Fruit fly (Drosophila melanogaster) whole organism, embryonic: ENCODE results near the gene Scm.

Experiments
- Adf1 ChIP-seq: fragments of 200-800 bp; sonication (Bioruptor generic); IDR thresholded peaks from 2 replicates; pipeline ENCODE4 v1.3.6; 2022; ENCODE audit warnings: missing biosample characterization, missing genetic modification characterization
- Bgb ChIP-seq: fragments of 200-800 bp; sonication (Bioruptor generic); IDR thresholded peaks from 2 replicates; pipeline ENCODE4 v1.3.6; 2022; ENCODE audit warnings: missing biosample characterization, missing genetic modification characterization; ENCODE audit not compliant: partially characterized antibody
- CG10267 ChIP-seq: fragments of 200-800 bp; sonication (Bioruptor generic); optimal IDR thresholded peaks from 2 replicates; lab custom pipeline; 2018; ENCODE audit warnings: missing biosample characterization, mild to moderate bottlenecking, missing genetic modification characterization, moderate library complexity
- CG10543 ChIP-seq: fragments of 200-800 bp; sonication (Bioruptor generic); optimal IDR thresholded peaks from 3 replicates; lab custom pipeline; 2017; ENCODE audit warnings: missing biosample characterization, mild to moderate bottlenecking, missing genetic modification characterization, moderate library complexity
- CG12071 ChIP-seq: fragments of 200-800 bp; sonication (Bioruptor generic); optimal IDR thresholded peaks from 3 replicates; lab custom pipeline; 2018; ENCODE audit warnings: missing biosample characterization, mild to moderate bottlenecking, missing genetic modification characterization
- CG12659 ChIP-seq: fragments of 200-800 bp; sonication (Bioruptor generic); optimal IDR thresholded peaks from 3 replicates; lab custom pipeline; 2017; ENCODE audit warnings: mild to moderate bottlenecking, missing biosample characterization, missing genetic modification reagents, missing genetic modification characterization
- CG13894 ChIP-seq: fragments of 200-800 bp; sonication (Bioruptor generic); optimal IDR thresholded peaks from 3 replicates; lab custom pipeline; 2018; ENCODE audit warnings: missing biosample characterization, mild to moderate bottlenecking, missing genetic modification characterization, moderate library complexity
- CG14441 ChIP-seq: fragments of 200-800 bp; sonication (Bioruptor generic); IDR thresholded peaks from 2 replicates; pipeline ENCODE4 v1.3.6; 2022; ENCODE audit warnings: missing biosample characterization, missing genetic modification characterization
- CG16779 ChIP-seq: fragments of 200-800 bp; sonication (Bioruptor generic); IDR thresholded peaks from 2 replicates; pipeline ENCODE4 v1.3.6; 2022; ENCODE audit warnings: missing biosample characterization, missing genetic modification characterization
- CG17328 ChIP-seq: fragments of 200-800 bp; sonication (Bioruptor generic); IDR thresholded peaks from 2 replicates; pipeline ENCODE4 v1.3.6; 2022; ENCODE audit warnings: missing biosample characterization, missing genetic modification characterization
- CG2678 ChIP-seq: fragments of 200-800 bp; sonication (Bioruptor generic); optimal IDR thresholded peaks from 3 replicates; lab custom pipeline; 2019; ENCODE audit warnings: missing biosample characterization, mild to moderate bottlenecking, missing genetic modification characterization, moderate library complexity
- CG34376 ChIP-seq: fragments of 200-800 bp; sonication (Bioruptor generic); optimal IDR thresholded peaks from 2 replicates; lab custom pipeline; 2018; ENCODE audit warnings: missing biosample characterization, mild to moderate bottlenecking, missing genetic modification characterization
- CG5245 ChIP-seq: fragments of 200-800 bp; sonication (Bioruptor generic); optimal IDR thresholded peaks from 3 replicates; lab custom pipeline; 2016; ENCODE audit warnings: missing biosample characterization, missing genetic modification characterization
- CG6175 ChIP-seq: fragments of 200-800 bp; sonication (Bioruptor generic); IDR thresholded peaks from 3 replicates; pipeline ENCODE4 v1.3.6; 2022; ENCODE audit warnings: missing biosample characterization, missing genetic modification characterization
- CG6765 ChIP-seq: fragments of 200-800 bp; sonication (Bioruptor generic); optimal IDR thresholded peaks from 3 replicates; lab custom pipeline; 2017; ENCODE audit warnings: missing biosample characterization, mild to moderate bottlenecking, missing genetic modification characterization
- CG7372 ChIP-seq: fragments of 200-800 bp; sonication (Bioruptor generic); IDR thresholded peaks from 2 replicates; pipeline ENCODE4 v1.3.6; 2022; ENCODE audit warnings: missing biosample characterization, missing genetic modification characterization
- CG7839 ChIP-seq: fragments of 200-800 bp; sonication (Bioruptor generic); optimal IDR thresholded peaks from 3 replicates; lab custom pipeline; 2018; ENCODE audit warnings: missing biosample characterization, mild to moderate bottlenecking, missing genetic modification characterization, moderate library complexity
- CG9727 ChIP-seq: fragments of 200-800 bp; sonication (Bioruptor generic); optimal IDR thresholded peaks from 3 replicates; lab custom pipeline; 2017; ENCODE audit warnings: missing biosample characterization, mild to moderate bottlenecking, missing genetic modification characterization
- CG9876 ChIP-seq: fragments of 200-800 bp; sonication (Bioruptor generic); optimal IDR thresholded peaks from 2 replicates; lab custom pipeline; 2016; ENCODE audit warnings: missing biosample characterization, missing genetic modification characterization
- CTCF ChIP-seq: fragments of 200-800 bp; sonication (Bioruptor generic); optimal IDR thresholded peaks from 2 replicates; lab custom pipeline; 2017; ENCODE audit warnings: missing biosample characterization, mild to moderate bottlenecking, missing genetic modification characterization, moderate library complexity
- GATAe ChIP-seq: fragments of 200-800 bp; sonication (Bioruptor generic); conservative IDR thresholded peaks from 2 replicates; pipeline ENCODE4 v1.3.6; 2022; ENCODE audit warnings: missing biosample characterization, missing genetic modification characterization
- Hey ChIP-seq: fragments of 200-800 bp; sonication (Bioruptor generic); optimal IDR thresholded peaks from 3 replicates; lab custom pipeline; 2018; ENCODE audit warnings: missing biosample characterization, mild to moderate bottlenecking, missing genetic modification characterization
- Hmr ChIP-seq: fragments of 200-800 bp; sonication (Bioruptor generic); optimal IDR thresholded peaks from 3 replicates; lab custom pipeline; 2017; ENCODE audit warnings: mild to moderate bottlenecking, missing biosample characterization, missing genetic modification reagents, missing genetic modification characterization
- Max ChIP-seq: fragments of 200-800 bp; sonication (Bioruptor generic); optimal IDR thresholded peaks from 2 replicates; lab custom pipeline; 2016; ENCODE audit warnings: missing biosample characterization, mild to moderate bottlenecking, missing genetic modification characterization
- Med ChIP-seq: fragments of 200-800 bp; sonication (Bioruptor generic); peaks from one replicate; lab custom pipeline; 2016; ENCODE audit warnings: missing biosample characterization, missing genetic modification characterization, mild to moderate bottlenecking, inconsistent platforms, moderate library complexity
- Nf-YC ChIP-seq: fragments of 200-800 bp; optimal IDR thresholded peaks from 3 replicates; lab custom pipeline; 2019; ENCODE audit warnings: missing biosample characterization, mild to moderate bottlenecking, missing genetic modification characterization, moderate library complexity
- Pdp1 ChIP-seq, 2 experiments: fragments of 200-800 bp; sonication (Bioruptor generic); optimal IDR thresholded peaks; 3 replicates each; lab custom pipeline; 2016; ENCODE audit warnings: missing biosample characterization in 2 of 2, missing genetic modification characterization in 2 of 2, mild to moderate bottlenecking in 1 of 2, moderate library complexity in 1 of 2
- Poxn ChIP-seq: fragments of 200-800 bp; sonication (Bioruptor generic); IDR thresholded peaks from 2 replicates; pipeline ENCODE4 v1.3.6; 2022; ENCODE audit warnings: missing biosample characterization, missing genetic modification characterization
- Vsx1 ChIP-seq: fragments of 200-800 bp; sonication (Bioruptor generic); optimal IDR thresholded peaks from 2 replicates; lab custom pipeline; 2017; ENCODE audit warnings: missing biosample characterization, mild to moderate bottlenecking, missing genetic modification characterization, missing genetic modification reagents
- cg ChIP-seq: fragments of 200-800 bp; sonication (Bioruptor generic); optimal IDR thresholded peaks from 3 replicates; lab custom pipeline; 2019; ENCODE audit warnings: missing biosample characterization, mild to moderate bottlenecking, missing genetic modification characterization, moderate library complexity
- chif ChIP-seq, 2 experiments: fragments of 200-800 bp; sonication (Bioruptor generic); optimal IDR thresholded peaks; 3 replicates each; lab custom pipeline; 2016; ENCODE audit warnings: missing biosample characterization in 2 of 2, missing genetic modification characterization in 2 of 2
- cwo ChIP-seq: fragments of 200-800 bp; sonication (Bioruptor generic); optimal IDR thresholded peaks from 3 replicates; lab custom pipeline; 2017; ENCODE audit warnings: missing biosample characterization, missing genetic modification characterization, mild to moderate bottlenecking, moderate library complexity, missing genetic modification reagents
- da ChIP-seq: fragments of 200-800 bp; sonication (Bioruptor generic); optimal IDR thresholded peaks from 2 replicates; lab custom pipeline; 2016; ENCODE audit warnings: missing biosample characterization, missing genetic modification characterization
- dan ChIP-seq: fragments of 200-800 bp; sonication (Bioruptor generic); IDR thresholded peaks from 2 replicates; pipeline ENCODE4 v1.3.6; 2022; ENCODE audit warnings: missing biosample characterization, missing genetic modification characterization
- disco-r ChIP-seq: fragments of 200-800 bp; sonication (Bioruptor generic); optimal IDR thresholded peaks from 2 replicates; lab custom pipeline; 2016; ENCODE audit warnings: missing biosample characterization, missing genetic modification characterization
- dysf ChIP-seq: fragments of 200-800 bp; sonication (Bioruptor generic); IDR thresholded peaks from 3 replicates; pipeline ENCODE4 v1.3.6; 2022; ENCODE audit warnings: missing biosample characterization, missing genetic modification characterization
- grn ChIP-seq: fragments of 200-800 bp; sonication (Bioruptor generic); optimal IDR thresholded peaks from 3 replicates; lab custom pipeline; 2017; ENCODE audit warnings: missing biosample characterization, missing genetic modification characterization
- kay ChIP-seq: fragments of 200-800 bp; sonication (Bioruptor generic); optimal IDR thresholded peaks from 2 replicates; lab custom pipeline; 2016; ENCODE audit warnings: missing biosample characterization, missing genetic modification characterization
- ken ChIP-seq: fragments of 200-800 bp; sonication (Bioruptor generic); IDR thresholded peaks from 3 replicates; pipeline ENCODE4 v1.3.6; 2022; ENCODE audit warnings: missing biosample characterization, missing genetic modification characterization
- knrl ChIP-seq: fragments of 200-800 bp; sonication (Bioruptor generic); IDR thresholded peaks from 3 replicates; pipeline ENCODE4 v1.3.6; 2022; ENCODE audit warnings: missing biosample characterization, missing genetic modification characterization; ENCODE audit not compliant: partially characterized antibody
- lab ChIP-seq: fragments of 200-800 bp; sonication (Bioruptor generic); optimal IDR thresholded peaks from 3 replicates; lab custom pipeline; 2017; ENCODE audit warnings: missing biosample characterization, missing genetic modification characterization, mild to moderate bottlenecking, moderate library complexity, missing genetic modification reagents
- mirr ChIP-seq: fragments of 200-800 bp; sonication (Bioruptor generic); optimal IDR thresholded peaks from 3 replicates; lab custom pipeline; 2018; ENCODE audit warnings: missing biosample characterization, mild to moderate bottlenecking, missing genetic modification characterization
- sens ChIP-seq: fragments of 200-800 bp; sonication (Bioruptor generic); peaks from one replicate; lab custom pipeline; 2016; ENCODE audit warnings: missing biosample characterization, missing genetic modification characterization
- sug ChIP-seq: fragments of 200-800 bp; optimal IDR thresholded peaks from 2 replicates; lab custom pipeline; 2019; ENCODE audit warnings: missing biosample characterization, mild to moderate bottlenecking, missing genetic modification characterization, moderate library complexity
- toy ChIP-seq: fragments of 200-800 bp; sonication (Bioruptor generic); IDR thresholded peaks from 2 replicates; pipeline ENCODE4 v1.3.6; 2022; ENCODE audit warnings: missing biosample characterization, missing genetic modification characterization

The Scm gene

dm6 chr3R:9674196-9674693 is 36.8 kb upstream of the Scm start, which contains the start of gene Dhc1:
TSS of gene Dhc1 (minus strand) at chr3R:9674643.
- no peak for TF ChIP-seq CG13894 (tag; lab: Kevin White, UChicago)
- TF ChIP-seq Pdp1 (GFP tag; optimal IDR thresholded peaks at IDR 0.05; lab: Kevin White, UChicago): peak in 1 of 2 experiments; percentile 94
- no peak for TF ChIP-seq CG9727 (GFP tag; lab: Kevin White, UChicago)

DNA sequence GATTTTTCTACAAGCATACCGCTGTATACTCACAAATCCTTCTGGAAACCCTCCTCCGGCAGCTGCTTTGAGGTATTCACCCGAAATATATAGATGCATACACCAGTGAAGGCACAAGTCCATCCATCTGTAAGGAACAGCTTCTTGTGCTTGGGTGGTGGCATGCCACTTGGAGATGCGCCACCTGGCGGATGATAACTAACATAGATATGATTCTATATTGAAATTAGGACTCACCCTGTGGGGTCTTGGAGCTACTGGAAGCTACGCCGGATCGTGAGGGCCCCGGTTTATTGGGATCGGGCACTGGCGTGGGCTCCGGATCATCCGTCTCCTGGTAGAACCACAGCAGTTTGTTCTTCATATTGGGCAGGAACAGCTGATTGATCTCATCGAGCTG is 35.8 kb upstream of the Scm start:
- TF ChIP-seq CG16779 (GFP tag; lab: Robert Waterston, UW) (no peak), CG17328 (GFP tag; lab: Robert Waterston, UW) (no peak), CG10267 (tag; lab: Kevin White, UChicago) (no peak), CTCF (peak; percentile 68), Max (no peak), Adf1 (GFP tag; lab: Robert Waterston, UW) (no peak), dysf (GFP tag; lab: Robert Waterston, UW) (0 out of 3 replicates have a peak, but pooled peaks have one; percentile 24)

dm6 chr3R:9665405-9665804 is 28.0 kb upstream of the Scm start:
- TF ChIP-seq CG7372 (GFP tag; lab: Robert Waterston, UW): peak; percentile 61
- no peak for TF ChIP-seq CG5245 (GFP tag; lab: Kevin White, UChicago)
- TF ChIP-seq CG7839 (tag; lab: Kevin White, UChicago): no peak
- peak in 1 of 2 experiments; percentile 54 for TF ChIP-seq Pdp1 (GFP tag; optimal IDR thresholded peaks at IDR 0.05; lab: Kevin White, UChicago)

DNA sequence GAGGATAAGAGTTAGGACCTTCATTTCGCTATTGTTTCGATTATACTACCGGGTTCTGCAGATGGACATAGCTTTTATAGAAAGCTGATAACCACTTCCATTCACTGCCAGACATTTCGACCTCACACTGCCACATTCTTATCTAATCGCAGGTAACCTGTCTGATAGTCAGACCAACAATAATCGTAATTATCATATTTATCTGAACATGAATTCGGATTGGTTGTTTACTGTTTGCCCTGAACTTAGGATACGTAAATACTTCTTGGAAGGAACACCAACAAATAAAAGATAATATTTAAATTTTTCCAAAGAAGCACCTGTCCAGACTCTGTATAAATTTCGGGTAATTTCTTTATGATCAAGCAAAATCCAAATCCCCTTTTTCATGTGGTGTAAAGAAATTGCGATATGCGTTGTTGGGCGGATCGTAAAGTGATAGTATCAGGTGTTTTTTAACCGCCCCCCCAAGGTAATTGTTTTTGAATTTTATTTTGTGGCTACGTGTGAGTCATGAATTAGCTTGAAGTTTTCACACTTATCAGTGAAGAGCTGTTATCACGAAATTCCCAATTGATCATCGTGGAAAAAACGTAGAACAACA is 8.8 kb upstream of the Scm start, which contains the start of gene Fst:
Gene Fst, minus strand, starts transcription at position 51 of the 604 bp plus-strand sequence.
- TF ChIP-seq CG12659 (GFP tag; lab: Kevin White, UChicago) (no peak), cwo (GFP tag; lab: Kevin White, UChicago) (peak; percentile 9), Vsx1 (GFP tag; lab: Kevin White, UChicago) (peak; percentile 5), GATAe (peak; percentile 62), Bgb (no peak), Nf-YC (tag; lab: Kevin White, UChicago) (peak; percentile 78), CG14441 (GFP tag; lab: Robert Waterston, UW) (no peak), kay (GFP tag; lab: Kevin White, UChicago) (no peak), mirr (GFP tag; lab: Kevin White, UChicago) (peak; percentile 73), ken (GFP tag; lab: Robert Waterston, UW) (no peak), sens (GFP tag; lab: Kevin White, UChicago) (peak; percentile 49), CG9876 (GFP tag; lab: Kevin White, UChicago) (no peak), Hey (no peak), CG6175 (GFP tag; lab: Robert Waterston, UW) (no peak), CG6765 (GFP tag; lab: Kevin White, UChicago) (peak; percentile 60), knrl (GFP tag; lab: Robert Waterston, UW) (no peak), chif (GFP tag; optimal IDR thresholded peaks at IDR 0.05; lab: Kevin White, UChicago) (no peak), CG2678 (tag; lab: Kevin White, UChicago) (peak; percentile 25), Med (GFP tag; lab: Kevin White, UChicago) (peak; percentile 25), Hmr (GFP tag; lab: Kevin White, UChicago) (peak; percentile 12), CG17328 (GFP tag; lab: Robert Waterston, UW) (no peak), lab (GFP tag; lab: Kevin White, UChicago) (peak; percentile 30), CG10543 (GFP tag; lab: Kevin White, UChicago) (peak; percentile 15), grn (GFP tag; lab: Kevin White, UChicago) (peak; percentile 88), toy (no peak), Poxn (GFP tag; lab: Robert Waterston, UW) (no peak), CG34376 (GFP tag; lab: Kevin White, UChicago) (peak; percentile 88), da (GFP tag; lab: Kevin White, UChicago) (no peak), cg (no peak), dan (GFP tag; lab: Robert Waterston, UW) (no peak), disco-r (GFP tag; lab: Kevin White, UChicago) (no peak), CG12071 (GFP tag; lab: Kevin White, UChicago) (no peak), sug (tag; lab: Kevin White, UChicago) (peak; percentile 68)
